Fruit fly (Drosophila melanogaster) whole organism, adult: ENCODE data around the gene CG18088.

Experiments used
- Clk ChIP-seq: fragments of 200-800 bp; sonication (Bioruptor generic); optimal IDR thresholded peaks from 2 replicates; lab custom pipeline; 2017; ENCODE audit warnings: missing biosample characterization, missing genetic modification characterization
- bab1 ChIP-seq: fragments of 200-800 bp; sonication (Bioruptor generic); optimal IDR thresholded peaks from 3 replicates; lab custom pipeline; 2019; ENCODE audit warnings: missing biosample characterization, mild to moderate bottlenecking, missing genetic modification characterization, moderate library complexity
- cnc ChIP-seq, 2 experiments: fragments of >200 bp; optimal IDR thresholded peaks; 2 replicates each; lab custom pipeline; 2017

DNA sequence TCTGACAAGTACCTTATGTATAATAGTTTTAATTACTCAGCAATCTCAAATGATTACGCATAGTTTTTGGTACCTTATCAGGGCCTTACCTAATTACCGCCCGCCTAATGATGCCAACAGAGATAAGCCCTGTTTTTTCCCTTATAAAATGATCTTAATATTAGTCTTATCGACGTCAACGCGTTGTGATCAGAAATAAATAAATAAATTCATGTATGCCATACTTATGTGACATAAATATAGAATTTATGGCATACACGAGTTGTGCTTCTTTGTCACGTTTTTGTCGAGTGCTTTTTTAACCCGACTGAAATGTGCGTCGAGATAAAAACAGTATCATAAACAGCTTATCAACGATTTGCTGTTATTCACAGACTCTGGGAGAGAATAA is 11.0 kb upstream of the CG18088 start:
- TF ChIP-seq cnc (optimal IDR thresholded peaks at IDR 0.05; lab: Kevin White, UChicago) (no peak), bab1 (GFP tag; lab: Kevin White, UChicago) (no peak), Clk (no peak)
